Worm (Caenorhabditis elegans): ENCODE data around the gene srt-31.

Gene srt-31

DNA sequence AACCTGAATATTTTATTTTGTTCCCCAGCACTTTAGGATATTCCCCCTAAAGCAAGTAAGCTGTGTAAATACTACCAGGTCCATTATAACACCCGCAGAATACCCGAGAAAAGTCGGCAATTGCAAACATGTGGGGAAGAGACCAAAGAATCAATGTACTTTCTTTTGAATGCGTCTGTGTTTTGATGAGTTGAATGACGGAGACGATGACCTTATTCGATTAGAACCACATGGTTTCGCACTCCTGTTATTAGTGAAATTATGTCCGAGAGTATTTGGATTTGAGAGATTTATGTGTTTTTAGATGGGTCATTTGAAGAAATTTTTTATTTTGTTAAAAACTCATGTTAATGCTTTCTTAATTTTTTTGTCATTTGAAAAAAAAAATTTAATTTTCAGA lies 7.3 kb upstream of the srt-31 start:
- TF ChIP-seq unc-62 (GFP tag; optimal IDR thresholded peaks at IDR 0.05) = no peak
- TF ChIP-seq F13H6.1 (tag; optimal IDR thresholded peaks at IDR 0.05) = no peak
- TF ChIP-seq sma-3 (GFP tag; optimal IDR thresholded peaks at IDR 0.05) = no peak
- TF ChIP-seq mbf-1 (tag; optimal IDR thresholded peaks at IDR 0.05) = no peak
- TF ChIP-seq mdl-1 (tag; optimal IDR thresholded peaks at IDR 0.05) = no peak
- no peak for TF ChIP-seq nhr-237 (tag; optimal IDR thresholded peaks at IDR 0.05)
- TF ChIP-seq blmp-1 (tag; optimal IDR thresholded peaks at IDR 0.05; ENCODE audit: insufficient read depth) = peak; percentile 33
- no peak for TF ChIP-seq C34F6.9 (tag; optimal IDR thresholded peaks at IDR 0.05)
- TF ChIP-seq sma-9 (GFP tag; optimal IDR thresholded peaks at IDR 0.05) = peak; percentile 25
- no peak for TF ChIP-seq sma-9 (tag; optimal IDR thresholded peaks at IDR 0.05)
- TF ChIP-seq gmeb-1 (tag; optimal IDR thresholded peaks at IDR 0.05) = no peak

ce11 chrV:467507-467906 lies 5.2 kb upstream of the srt-31 start:
- TF ChIP-seq unc-62 (GFP tag; optimal IDR thresholded peaks at IDR 0.05) (no peak), ZK546.5 (tag; optimal IDR thresholded peaks at IDR 0.05) (no peak), nhr-12 (tag; optimal IDR thresholded peaks at IDR 0.05) (no peak), nhr-237 (tag; optimal IDR thresholded peaks at IDR 0.05) (no peak), nhr-77 (tag; optimal IDR thresholded peaks at IDR 0.05) (no peak), aly-2 (tag; optimal IDR thresholded peaks at IDR 0.05) (no peak), nhr-23 (tag; optimal IDR thresholded peaks at IDR 0.05) (no peak), ztf-11 (tag; optimal IDR thresholded peaks at IDR 0.05) (no peak), lin-39 (tag; optimal IDR thresholded peaks at IDR 0.05) (no peak), nhr-10 (tag; optimal IDR thresholded peaks at IDR 0.05) (no peak), F13H6.1 (tag; optimal IDR thresholded peaks at IDR 0.05) (no peak), peb-1 (tag; optimal IDR thresholded peaks at IDR 0.05) (no peak), nhr-25 (tag; optimal IDR thresholded peaks at IDR 0.05) (no peak), sma-3 (GFP tag; optimal IDR thresholded peaks at IDR 0.05) (no peak), unc-55 (GFP tag; optimal IDR thresholded peaks at IDR 0.05) (no peak), sma-9 (GFP tag; optimal IDR thresholded peaks at IDR 0.05) (no peak), sma-9 (tag; optimal IDR thresholded peaks at IDR 0.05) (no peak)

DNA sequence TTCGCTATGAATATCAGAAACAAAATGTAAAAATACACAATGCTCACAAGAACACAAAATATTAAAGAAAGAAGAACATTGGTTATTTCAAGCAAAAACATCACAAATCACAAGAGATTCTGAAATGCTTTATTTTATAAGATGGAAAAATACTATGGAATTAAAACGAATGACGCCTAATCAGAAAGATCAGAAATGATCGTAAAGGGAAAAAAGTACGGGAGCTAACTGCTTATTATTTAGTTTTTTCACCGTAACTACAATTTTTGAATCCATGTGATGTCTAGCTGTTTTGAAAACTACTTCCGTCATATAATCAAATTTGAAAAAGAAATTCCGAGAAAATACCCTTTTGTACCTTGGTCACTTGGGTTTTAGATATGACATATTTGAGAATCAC lies 4.2 kb upstream of the srt-31 start, which contains the start of gene srbc-57:
Gene srbc-57, minus strand, starts transcription at position 101 of the 400 bp plus-strand sequence.
- TF ChIP-seq skn-1 (tag; optimal IDR thresholded peaks at IDR 0.05) (no peak), gmeb-1 (tag; optimal IDR thresholded peaks at IDR 0.05) (no peak), fos-1 (tag; optimal IDR thresholded peaks at IDR 0.05) (no peak), lin-11 (tag; optimal IDR thresholded peaks at IDR 0.05) (no peak), nhr-237 (tag; optimal IDR thresholded peaks at IDR 0.05) (no peak), ztf-1 (GFP tag; conservative IDR thresholded peaks at IDR 0.05) (no peak), R02D3.7 (tag; optimal IDR thresholded peaks at IDR 0.05) (no peak), snpc-4 (tag; optimal IDR thresholded peaks at IDR 0.05) (no peak), sem-4 (tag; optimal IDR thresholded peaks at IDR 0.05) (no peak), Y55F3AM.14 (GFP tag; optimal IDR thresholded peaks at IDR 0.05) (no peak), nhr-25 (tag; optimal IDR thresholded peaks at IDR 0.05) (no peak), blmp-1 (tag; optimal IDR thresholded peaks at IDR 0.05; ENCODE audit: insufficient read depth) (no peak), elt-3 (tag; optimal IDR thresholded peaks at IDR 0.05) (no peak), lin-39 (tag; optimal IDR thresholded peaks at IDR 0.05) (no peak)

DNA sequence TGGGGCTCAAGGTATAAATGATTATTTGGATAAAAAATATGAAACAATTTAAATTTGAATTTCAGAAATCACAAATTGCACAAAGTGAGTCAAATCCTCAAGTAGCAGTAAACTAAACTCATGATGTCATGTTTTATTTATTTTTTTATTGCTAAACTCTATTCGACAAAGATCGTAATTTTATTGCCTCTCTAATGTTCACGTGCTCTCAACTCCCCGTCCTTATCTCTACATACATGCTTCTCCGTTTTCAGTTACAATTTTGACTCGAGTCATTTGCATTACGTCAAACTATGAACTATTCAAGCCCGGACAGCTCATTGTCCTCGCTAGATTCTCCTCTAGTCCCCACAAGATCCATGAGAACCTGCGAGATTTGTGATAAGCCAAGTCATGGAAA lies 1.8 kb downstream of the srt-31 start, which contains the start of gene nhr-99:
Gene nhr-99, plus strand, starts transcription at position 263 of the 400 bp plus-strand sequence.
- TF ChIP-seq crh-2 (tag; optimal IDR thresholded peaks at IDR 0.05) (peak; percentile 26), sma-9 (GFP tag; optimal IDR thresholded peaks at IDR 0.05) (peak; percentile 43), sma-9 (tag; optimal IDR thresholded peaks at IDR 0.05) (no peak), ztf-4 (tag; optimal IDR thresholded peaks at IDR 0.05) (no peak), nhr-10 (tag; optimal IDR thresholded peaks at IDR 0.05) (no peak), blmp-1 (tag; optimal IDR thresholded peaks at IDR 0.05; ENCODE audit: insufficient read depth) (no peak), skn-1 (tag; optimal IDR thresholded peaks at IDR 0.05) (no peak), fos-1 (tag; optimal IDR thresholded peaks at IDR 0.05) (peak; percentile 79)

DNA sequence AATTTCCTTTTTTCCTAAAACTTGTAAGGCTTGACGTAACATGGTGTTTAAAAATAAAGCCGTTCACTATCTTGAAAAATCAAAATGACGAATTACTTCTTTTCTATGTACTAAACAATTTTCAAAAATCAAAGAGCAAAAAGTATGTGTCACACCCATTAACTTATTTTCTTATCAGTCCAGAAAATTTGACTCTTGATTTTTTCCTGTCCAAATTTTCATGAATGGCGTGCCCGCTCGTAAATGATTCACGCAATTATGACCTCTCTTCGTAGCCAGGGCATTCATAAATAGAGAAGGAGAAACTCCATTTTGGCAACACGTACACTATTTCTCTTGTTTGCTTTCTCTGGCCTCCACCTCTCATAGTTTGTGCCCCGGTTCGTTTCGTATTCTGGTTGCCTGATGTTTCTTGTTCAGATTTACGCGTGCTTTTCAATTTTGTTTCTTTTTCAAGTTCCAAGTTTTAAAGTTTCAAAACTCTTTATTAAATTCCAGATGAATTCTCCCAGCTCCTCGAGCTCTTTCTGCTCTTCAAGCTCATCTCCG lies 5.0 kb downstream of the srt-31 start, which contains the start of gene nhr-55:
Gene nhr-55, plus strand, starts transcription at position 499 of the 549 bp plus-strand sequence.
- TF ChIP-seq ztf-4 (tag; optimal IDR thresholded peaks at IDR 0.05) (no peak), crh-2 (tag; optimal IDR thresholded peaks at IDR 0.05) (peak; percentile 44), unc-55 (GFP tag; optimal IDR thresholded peaks at IDR 0.05) (no peak), fos-1 (tag; optimal IDR thresholded peaks at IDR 0.05) (peak; percentile 93), sma-9 (GFP tag; optimal IDR thresholded peaks at IDR 0.05) (peak; percentile 53), sma-9 (tag; optimal IDR thresholded peaks at IDR 0.05) (no peak), elt-1 (tag; optimal IDR thresholded peaks at IDR 0.05) (no peak), zag-1 (tag; optimal IDR thresholded peaks at IDR 0.05) (no peak)
